Fruit fly (Drosophila melanogaster) whole organism, embryonic: ENCODE results near the gene CG5937.

ENCODE experiments used
- Abd-B ChIP-seq: fragments of 200-800 bp; sonication (Bioruptor generic); optimal IDR thresholded peaks from 2 replicates; lab custom pipeline; 2018; ENCODE audit warnings: missing biosample characterization, mild to moderate bottlenecking, missing genetic modification characterization, moderate library complexity
- Atf3 ChIP-seq: fragments of 200-800 bp; sonication (Bioruptor generic); optimal IDR thresholded peaks from 3 replicates; lab custom pipeline; 2016; ENCODE audit warnings: missing biosample characterization, missing genetic modification characterization
- Bgb ChIP-seq: fragments of 200-800 bp; sonication (Bioruptor generic); IDR thresholded peaks from 2 replicates; pipeline ENCODE4 v1.3.6; 2022; ENCODE audit warnings: missing biosample characterization, missing genetic modification characterization; ENCODE audit not compliant: partially characterized antibody
- CG10147 ChIP-seq: fragments of 200-800 bp; sonication (Bioruptor generic); optimal IDR thresholded peaks from 2 replicates; lab custom pipeline; 2019; ENCODE audit warnings: missing biosample characterization, mild to moderate bottlenecking, missing genetic modification characterization, moderate library complexity
- CG10565 ChIP-seq: fragments of 200-800 bp; sonication (Bioruptor generic); optimal IDR thresholded peaks from 3 replicates; lab custom pipeline; 2016; ENCODE audit warnings: missing biosample characterization, mild to moderate bottlenecking, missing genetic modification characterization
- CG11093 ChIP-seq: fragments of 200-800 bp; sonication (Bioruptor generic); IDR thresholded peaks from 3 replicates; pipeline ENCODE4 v1.3.6; 2022; ENCODE audit warnings: missing biosample characterization, missing genetic modification characterization
- CG14860 ChIP-seq: fragments of 200-800 bp; sonication (Bioruptor generic); IDR thresholded peaks from 3 replicates; pipeline ENCODE4 v1.3.6; 2022; ENCODE audit warnings: missing biosample characterization, missing genetic modification characterization; ENCODE audit not compliant: partially characterized antibody
- CG15073 ChIP-seq: fragments of 200-800 bp; sonication (Bioruptor generic); optimal IDR thresholded peaks from 2 replicates; lab custom pipeline; 2016; ENCODE audit warnings: missing biosample characterization, missing genetic modification characterization
- CG15479 ChIP-seq: fragments of 200-800 bp; sonication (Bioruptor generic); optimal IDR thresholded peaks from 3 replicates; lab custom pipeline; 2019; ENCODE audit warnings: missing biosample characterization, mild to moderate bottlenecking, missing genetic modification characterization, moderate library complexity
- CG16815 ChIP-seq: fragments of 200-800 bp; sonication (Bioruptor generic); optimal IDR thresholded peaks from 3 replicates; lab custom pipeline; 2017; ENCODE audit warnings: missing biosample characterization, mild to moderate bottlenecking, missing genetic modification characterization
- CG17385 ChIP-seq: fragments of 200-800 bp; sonication (Bioruptor generic); optimal IDR thresholded peaks from 3 replicates; lab custom pipeline; 2018; ENCODE audit warnings: missing biosample characterization, mild to moderate bottlenecking, missing genetic modification characterization
- CG17612 ChIP-seq: fragments of 200-800 bp; sonication (Bioruptor generic); IDR thresholded peaks from 2 replicates; pipeline ENCODE4 v1.3.6; 2022; ENCODE audit warnings: missing biosample characterization, missing genetic modification characterization
- CG2120 ChIP-seq: fragments of 200-800 bp; sonication (Bioruptor generic); optimal IDR thresholded peaks from 3 replicates; lab custom pipeline; 2016; ENCODE audit warnings: missing biosample characterization, missing genetic modification characterization
- CG2202 ChIP-seq: fragments of 200-800 bp; sonication (Bioruptor generic); optimal IDR thresholded peaks from 2 replicates; lab custom pipeline; 2018; ENCODE audit warnings: missing biosample characterization, mild to moderate bottlenecking, missing genetic modification characterization
- CG2712 ChIP-seq: fragments of 200-800 bp; optimal IDR thresholded peaks from 3 replicates; lab custom pipeline; 2019; ENCODE audit warnings: missing biosample characterization, mild to moderate bottlenecking, missing genetic modification characterization, moderate library complexity
- CG31224 ChIP-seq: fragments of 200-800 bp; sonication (Bioruptor generic); IDR thresholded peaks from 2 replicates; pipeline ENCODE4 v1.3.6; 2022; ENCODE audit warnings: missing biosample characterization, missing genetic modification characterization
- CG31388 ChIP-seq: fragments of 200-800 bp; sonication (Bioruptor generic); optimal IDR thresholded peaks from 2 replicates; lab custom pipeline; 2016; ENCODE audit warnings: missing biosample characterization, missing genetic modification characterization
- CG31441 ChIP-seq: fragments of 200-800 bp; sonication (Bioruptor generic); IDR thresholded peaks from 2 replicates; pipeline ENCODE4 v1.3.6; 2022; ENCODE audit warnings: missing biosample characterization, missing genetic modification characterization
- CG34224 ChIP-seq: fragments of 200-800 bp; sonication (Bioruptor generic); IDR thresholded peaks from 3 replicates; pipeline ENCODE4 v1.3.6; 2022; ENCODE audit warnings: missing biosample characterization, missing genetic modification characterization; ENCODE audit not compliant: partially characterized antibody
- CG34422 ChIP-seq: fragments of 200-800 bp; sonication (Bioruptor generic); IDR thresholded peaks from 3 replicates; pipeline ENCODE4 v1.3.6; 2022; ENCODE audit warnings: missing biosample characterization, missing genetic modification characterization
- CG4360 ChIP-seq: fragments of 200-800 bp; sonication (Bioruptor generic); IDR thresholded peaks from 2 replicates; pipeline ENCODE4 v1.3.6; 2022; ENCODE audit warnings: missing biosample characterization, missing genetic modification characterization
- CG4424 ChIP-seq: fragments of 200-800 bp; sonication (Bioruptor generic); optimal IDR thresholded peaks from 3 replicates; lab custom pipeline; 2016; ENCODE audit warnings: missing biosample characterization, missing genetic modification characterization
- CG5180 ChIP-seq: fragments of 200-800 bp; sonication (Bioruptor generic); optimal IDR thresholded peaks from 3 replicates; lab custom pipeline; 2017; ENCODE audit warnings: missing biosample characterization, missing genetic modification characterization, mild to moderate bottlenecking, moderate library complexity, missing genetic modification reagents
- CG5245 ChIP-seq: fragments of 200-800 bp; sonication (Bioruptor generic); optimal IDR thresholded peaks from 3 replicates; lab custom pipeline; 2016; ENCODE audit warnings: missing biosample characterization, missing genetic modification characterization
- CG6765 ChIP-seq: fragments of 200-800 bp; sonication (Bioruptor generic); optimal IDR thresholded peaks from 3 replicates; lab custom pipeline; 2017; ENCODE audit warnings: missing biosample characterization, mild to moderate bottlenecking, missing genetic modification characterization
- CG9797 ChIP-seq: fragments of 200-800 bp; sonication (Bioruptor generic); optimal IDR thresholded peaks from 3 replicates; lab custom pipeline; 2018; ENCODE audit warnings: missing biosample characterization, mild to moderate bottlenecking, missing genetic modification characterization
- CoRest ChIP-seq: fragments of 200-800 bp; sonication (Bioruptor generic); optimal IDR thresholded peaks from 3 replicates; lab custom pipeline; 2018; ENCODE audit warnings: missing biosample characterization, mild to moderate bottlenecking, missing genetic modification characterization, moderate library complexity
- E2f2 ChIP-seq: fragments of 200-800 bp; sonication (Bioruptor generic); IDR thresholded peaks from 2 replicates; pipeline ENCODE4 v1.3.6; 2022; ENCODE audit warnings: missing biosample characterization, missing genetic modification characterization
- Ets65A ChIP-seq: fragments of 200-800 bp; sonication (Bioruptor generic); peaks from one replicate; lab custom pipeline; 2016; ENCODE audit warnings: missing biosample characterization, missing genetic modification characterization
- Hmx ChIP-seq: fragments of 200-800 bp; sonication (Bioruptor generic); optimal IDR thresholded peaks from 2 replicates; lab custom pipeline; 2016; ENCODE audit warnings: missing biosample characterization, missing genetic modification characterization
- MESR4 ChIP-seq: fragments of 200-800 bp; sonication (Bioruptor generic); optimal IDR thresholded peaks from 2 replicates; lab custom pipeline; 2018; ENCODE audit warnings: missing biosample characterization, mild to moderate bottlenecking, missing genetic modification characterization, moderate library complexity
- Ravus ChIP-seq: fragments of 200-800 bp; sonication (Bioruptor generic); IDR thresholded peaks from 2 replicates; pipeline ENCODE4 v1.3.6; 2022; ENCODE audit warnings: missing biosample characterization, missing genetic modification characterization
- Rfx ChIP-seq: fragments of 200-800 bp; sonication (Bioruptor generic); IDR thresholded peaks from 2 replicates; pipeline ENCODE4 v1.3.6; 2022; ENCODE audit warnings: missing biosample characterization, missing genetic modification characterization
- Sry-δ ChIP-seq: fragments of 200-800 bp; sonication (Bioruptor generic); optimal IDR thresholded peaks from 2 replicates; lab custom pipeline; 2016; ENCODE audit warnings: missing biosample characterization, missing genetic modification characterization
- ab ChIP-seq: fragments of 200-800 bp; sonication (Bioruptor generic); optimal IDR thresholded peaks from 2 replicates; lab custom pipeline; 2016; ENCODE audit warnings: missing biosample characterization, missing genetic modification characterization
- btn ChIP-seq: fragments of 200-800 bp; sonication (Bioruptor generic); optimal IDR thresholded peaks from 2 replicates; lab custom pipeline; 2016; ENCODE audit warnings: missing biosample characterization, missing genetic modification characterization
- cwo ChIP-seq: fragments of 200-800 bp; sonication (Bioruptor generic); optimal IDR thresholded peaks from 3 replicates; lab custom pipeline; 2017; ENCODE audit warnings: missing biosample characterization, missing genetic modification characterization, mild to moderate bottlenecking, moderate library complexity, missing genetic modification reagents
- dmrt11E ChIP-seq: fragments of 200-800 bp; sonication (Bioruptor generic); optimal IDR thresholded peaks from 3 replicates; lab custom pipeline; 2018; ENCODE audit warnings: missing biosample characterization, mild to moderate bottlenecking, missing genetic modification characterization, moderate library complexity
- fd96Cb ChIP-seq: fragments of 200-800 bp; sonication (Bioruptor generic); optimal IDR thresholded peaks from 2 replicates; lab custom pipeline; 2018; ENCODE audit warnings: missing biosample characterization, mild to moderate bottlenecking, missing genetic modification characterization, moderate library complexity
- fru ChIP-seq: fragments of >200 bp; optimal IDR thresholded peaks from 2 replicates; lab custom pipeline; 2017
- ftz-f1 ChIP-seq: fragments of 200-800 bp; sonication (Bioruptor generic); optimal IDR thresholded peaks from 2 replicates; lab custom pipeline; 2016; ENCODE audit warnings: missing biosample characterization, missing genetic modification characterization
- knrl ChIP-seq: fragments of 200-800 bp; sonication (Bioruptor generic); IDR thresholded peaks from 3 replicates; pipeline ENCODE4 v1.3.6; 2022; ENCODE audit warnings: missing biosample characterization, missing genetic modification characterization; ENCODE audit not compliant: partially characterized antibody
- org-1 ChIP-seq: fragments of 200-800 bp; sonication (Bioruptor generic); optimal IDR thresholded peaks from 2 replicates; lab custom pipeline; 2017; ENCODE audit warnings: missing biosample characterization, missing genetic modification characterization
- p53 ChIP-seq: fragments of 200-800 bp; sonication (Bioruptor generic); optimal IDR thresholded peaks from 2 replicates; lab custom pipeline; 2016; ENCODE audit warnings: missing biosample characterization, missing genetic modification characterization
- pfk ChIP-seq: fragments of 200-800 bp; sonication (Bioruptor generic); optimal IDR thresholded peaks from 2 replicates; lab custom pipeline; 2018; ENCODE audit warnings: missing biosample characterization, mild to moderate bottlenecking, missing genetic modification characterization, moderate library complexity
- rib ChIP-seq: fragments of 200-800 bp; sonication (Bioruptor generic); IDR thresholded peaks from 2 replicates; pipeline ENCODE4 v1.3.6; 2022; ENCODE audit warnings: missing biosample characterization, missing genetic modification characterization
- sna ChIP-seq: fragments of 200-800 bp; sonication (Bioruptor generic); IDR thresholded peaks from 2 replicates; pipeline ENCODE4 v1.3.6; 2022; ENCODE audit warnings: missing biosample characterization, missing genetic modification characterization; ENCODE audit not compliant: partially characterized antibody
- tgo ChIP-seq: fragments of 200-800 bp; sonication (Bioruptor generic); IDR thresholded peaks from 3 replicates; pipeline ENCODE4 v1.3.6; 2022; ENCODE audit warnings: missing biosample characterization, missing genetic modification characterization
- toy ChIP-seq: fragments of 200-800 bp; sonication (Bioruptor generic); IDR thresholded peaks from 2 replicates; pipeline ENCODE4 v1.3.6; 2022; ENCODE audit warnings: missing biosample characterization, missing genetic modification characterization
- usp ChIP-seq: fragments of >200 bp; optimal IDR thresholded peaks from 2 replicates; lab custom pipeline; 2017; ENCODE audit warnings: missing biosample characterization, missing genetic modification characterization

CG5937 gene

dm6 chrX:6037180-6037946, 2.4 kb upstream of the CG5937 start, which contains the start of the genes rux and MCTS1 (continued):
- TF ChIP-seq CG31224 (GFP tag; lab: Robert Waterston, UW) (no peak), CG10147 (GFP tag; lab: Kevin White, UChicago) (no peak), ftz-f1 (GFP tag; lab: Kevin White, UChicago) (no peak), CG4360 (GFP tag; lab: Robert Waterston, UW) (no peak), cwo (GFP tag; lab: Kevin White, UChicago) (no peak), Ravus (GFP tag; lab: Robert Waterston, UW) (no peak), ab (no peak), Sry-δ (GFP tag; lab: Kevin White, UChicago) (peak; percentile 89), CG5180 (GFP tag; lab: Kevin White, UChicago) (no peak), CG2712 (tag; lab: Kevin White, UChicago) (peak; percentile 14), CG34422 (GFP tag; lab: Robert Waterston, UW) (peak; percentile 18; the same call in 1 of the 3 replicates), CG6765 (GFP tag; lab: Kevin White, UChicago) (no peak), fru (lab: Kevin White, UChicago) (no peak), CG14860 (GFP tag; lab: Robert Waterston, UW) (peak; percentile 91), CoRest (peak; percentile 52), Abd-B (GFP tag; lab: Kevin White, UChicago) (peak; percentile 38), CG31441 (0 out of 2 replicates have a peak, but pooled peaks have one; percentile 48), tgo (GFP tag; lab: Robert Waterston, UW) (no peak), Bgb (GFP tag; lab: Robert Waterston, UW) (peak; percentile 89), Atf3 (no peak), CG16815 (GFP tag; lab: Kevin White, UChicago) (peak; percentile 37), p53 (no peak), CG2202 (tag; lab: Kevin White, UChicago) (no peak), Hmx (GFP tag; lab: Kevin White, UChicago) (no peak), usp (GFP tag; lab: Kevin White, UChicago) (no peak), CG10565 (no peak), Rfx (GFP tag; lab: Robert Waterston, UW) (peak; percentile 56), CG2120 (GFP tag; lab: Kevin White, UChicago) (peak; percentile 56), CG5245 (GFP tag; lab: Kevin White, UChicago) (peak; percentile 2), CG11093 (GFP tag; lab: Robert Waterston, UW) (no peak; the same call in 2 of the 3 replicates), CG17612 (no peak), CG15073 (GFP tag; lab: Kevin White, UChicago) (no peak), dmrt11E (tag; lab: Kevin White, UChicago) (peak; percentile 12), CG4424 (GFP tag; lab: Kevin White, UChicago) (peak; percentile 17), CG17385 (no peak), Ets65A (GFP tag; lab: Kevin White, UChicago) (peak; percentile 85), CG15479 (GFP tag; lab: Kevin White, UChicago) (no peak), sna (peak; percentile 94), org-1 (no peak), E2f2 (GFP tag; lab: Robert Waterston, UW) (peak; percentile 32; the same call in 1 of the 2 replicates), toy (GFP tag; lab: Robert Waterston, UW) (no peak), fd96Cb (tag; lab: Kevin White, UChicago) (peak; percentile 5), CG34224 (GFP tag; lab: Robert Waterston, UW) (peak; percentile 82), pfk (GFP tag; lab: Kevin White, UChicago) (no peak), CG31388 (GFP tag; lab: Kevin White, UChicago) (no peak), MESR4 (GFP tag; lab: Kevin White, UChicago) (peak; percentile 44), rib (GFP tag; lab: Robert Waterston, UW) (no peak), knrl (peak; percentile 94), CG9797 (GFP tag; lab: Kevin White, UChicago) (peak; percentile 80), btn (GFP tag; lab: Kevin White, UChicago) (no peak)
